Worm (Caenorhabditis elegans) whole organism, mixed stage, embryonic: Measurements from ENCODE around the gene srx-26.

Experiments used
- M03D4.4 ChIP-seq: sonication (generic microtip); optimal IDR thresholded peaks from 2 replicates; lab custom pipeline; 2017; ENCODE audit warnings: mild to moderate bottlenecking, missing genetic modification characterization, missing compliant biosample characterization
- bed-3 ChIP-seq: fragments of 200-800 bp; sonication (Bioruptor generic); optimal IDR thresholded peaks from 3 replicates; lab custom pipeline; 2018; ENCODE audit warnings: mild to moderate bottlenecking, missing genetic modification characterization, moderate library complexity, missing compliant biosample characterization
- ceh-39 ChIP-seq: fragments of 150-350 bp; optimal IDR thresholded peaks from 2 replicates; lab custom pipeline; 2014; ENCODE audit warnings: missing biosample characterization, missing genetic modification characterization
- ceh-43 ChIP-seq: fragments of 200-800 bp; sonication (Bioruptor generic); optimal IDR thresholded peaks from 2 replicates; lab custom pipeline; 2018; ENCODE audit warnings: mild to moderate bottlenecking, missing genetic modification characterization, moderate library complexity, missing compliant biosample characterization
- ces-1 ChIP-seq: fragments of 150-350 bp; optimal IDR thresholded peaks from 2 replicates; lab custom pipeline; 2014; ENCODE audit warnings: missing biosample characterization, missing genetic modification reagents, missing genetic modification characterization
- cnd-1 ChIP-seq: fragments of 200-800 bp; sonication (Bioruptor generic); optimal IDR thresholded peaks from 2 replicates; lab custom pipeline; 2018; ENCODE audit warnings: mild to moderate bottlenecking, missing genetic modification characterization, missing compliant biosample characterization
- drap-1 ChIP-seq: fragments of 200-800 bp; sonication (Bioruptor generic); optimal IDR thresholded peaks from 3 replicates; lab custom pipeline; 2018; ENCODE audit warnings: mild to moderate bottlenecking, missing genetic modification characterization, missing compliant biosample characterization
- elt-1 ChIP-seq: sonication (generic microtip); optimal IDR thresholded peaks from 2 replicates; lab custom pipeline; 2017; ENCODE audit warnings: missing genetic modification characterization, mild to moderate bottlenecking, missing compliant biosample characterization, antibody characterized with exemption, moderate library complexity, borderline replicate concordance; ENCODE audit not compliant: insufficient read depth
- flh-1 ChIP-seq: fragments of 200-800 bp; sonication (Bioruptor generic); optimal IDR thresholded peaks from 2 replicates; lab custom pipeline; 2018; ENCODE audit warnings: mild to moderate bottlenecking, missing genetic modification characterization, moderate library complexity, missing compliant biosample characterization
- ham-2 ChIP-seq: fragments of 200-800 bp; sonication (Bioruptor generic); optimal IDR thresholded peaks from 2 replicates; lab custom pipeline; 2018; ENCODE audit warnings: mild to moderate bottlenecking, missing genetic modification characterization, missing compliant biosample characterization
- hlh-1 ChIP-seq: fragments of 150-350 bp; optimal IDR thresholded peaks from 2 replicates; lab custom pipeline; 2014; ENCODE audit warnings: missing biosample characterization, missing genetic modification reagents, missing genetic modification characterization
- lsy-2 ChIP-seq: fragments of 150-350 bp; optimal IDR thresholded peaks from 2 replicates; lab custom pipeline; 2014; ENCODE audit warnings: missing biosample characterization, missing genetic modification characterization
- mab-5 ChIP-seq: fragments of 150-350 bp; optimal IDR thresholded peaks from 2 replicates; lab custom pipeline; 2014; ENCODE audit warnings: missing biosample characterization, missing genetic modification characterization
- mep-1 ChIP-seq: fragments of 150-350 bp; optimal IDR thresholded peaks from 2 replicates; lab custom pipeline; 2017; ENCODE audit warnings: missing biosample characterization, missing genetic modification reagents, missing genetic modification characterization, inconsistent platforms
- mls-2 ChIP-seq: sonication (generic microtip); optimal IDR thresholded peaks from 2 replicates; lab custom pipeline; 2016; ENCODE audit warnings: mild to moderate bottlenecking, missing genetic modification characterization, moderate library complexity, missing compliant biosample characterization
- nhr-2 ChIP-seq: fragments of 150-350 bp; optimal IDR thresholded peaks from 2 replicates; lab custom pipeline; 2014; ENCODE audit warnings: missing biosample characterization, missing genetic modification characterization
- nhr-237 ChIP-seq: fragments of 150-350 bp; optimal IDR thresholded peaks from 2 replicates; lab custom pipeline; 2014; ENCODE audit warnings: missing biosample characterization, missing genetic modification characterization
- nhr-28 ChIP-seq: fragments of 150-350 bp; optimal IDR thresholded peaks from 2 replicates; lab custom pipeline; 2014; ENCODE audit warnings: missing biosample characterization, missing genetic modification characterization
- nhr-76 ChIP-seq: sonication (generic microtip); optimal IDR thresholded peaks from 2 replicates; lab custom pipeline; 2017; ENCODE audit warnings: missing biosample characterization, missing genetic modification characterization
- sem-2 ChIP-seq: fragments of 200-800 bp; sonication (Bioruptor generic); optimal IDR thresholded peaks from 2 replicates; lab custom pipeline; 2018; ENCODE audit warnings: mild to moderate bottlenecking, missing genetic modification characterization, missing compliant biosample characterization
- snpc-4 ChIP-seq: fragments of 150-350 bp; optimal IDR thresholded peaks from 2 replicates; lab custom pipeline; 2014; ENCODE audit warnings: missing biosample characterization, missing genetic modification characterization
- sptf-1 ChIP-seq: sonication (generic microtip); optimal IDR thresholded peaks from 2 replicates; lab custom pipeline; 2017; ENCODE audit warnings: mild to moderate bottlenecking, missing genetic modification characterization, moderate library complexity, missing compliant biosample characterization
- tbx-8 ChIP-seq: fragments of 200-800 bp; sonication (Bioruptor generic); optimal IDR thresholded peaks from 2 replicates; lab custom pipeline; 2018; ENCODE audit warnings: mild to moderate bottlenecking, missing genetic modification characterization, moderate library complexity, missing compliant biosample characterization
- unc-120 ChIP-seq: sonication (generic microtip); optimal IDR thresholded peaks from 2 replicates; lab custom pipeline; 2017; ENCODE audit warnings: missing genetic modification characterization, missing compliant biosample characterization; ENCODE audit not compliant: poor library complexity, severe bottlenecking
- unc-39 ChIP-seq: fragments of 150-350 bp; optimal IDR thresholded peaks from 2 replicates; lab custom pipeline; 2014; ENCODE audit warnings: missing biosample characterization, missing genetic modification characterization
- zip-8 ChIP-seq: fragments of 150-350 bp; optimal IDR thresholded peaks from 2 replicates; lab custom pipeline; 2014; ENCODE audit warnings: missing biosample characterization, missing genetic modification characterization
- ztf-11 ChIP-seq: fragments of 150-350 bp; optimal IDR thresholded peaks from 2 replicates; lab custom pipeline; 2014; ENCODE audit warnings: missing biosample characterization, missing genetic modification characterization

Gene srx-26

DNA sequence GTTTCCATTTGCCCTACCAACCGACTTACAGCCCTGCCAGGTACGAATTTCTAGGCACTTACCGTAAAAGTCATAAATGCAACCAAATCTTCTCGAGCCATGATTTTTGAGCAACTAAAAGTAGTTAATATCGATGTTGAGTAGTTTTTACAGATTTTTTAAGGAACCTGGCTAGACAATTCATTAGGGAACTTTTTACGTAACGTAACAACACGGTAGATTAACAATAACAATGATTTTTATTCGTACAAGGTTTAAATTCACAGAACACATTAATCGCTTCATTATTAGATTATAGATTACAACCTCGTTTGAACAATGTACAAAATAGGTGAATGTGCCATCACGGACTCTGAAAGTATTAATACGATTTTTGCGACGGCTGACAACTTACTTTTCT is at the start of gene srx-26:
Gene srx-26 (minus strand): TSS at position 101 of the 400 bp plus-strand sequence.
- TF ChIP-seq unc-39 (tag; lab: Kevin White, UChicago) (no peak), mls-2 (tag; lab: Kevin White, UChicago) (no peak), nhr-237 (tag; lab: Kevin White, UChicago) (no peak)

DNA sequence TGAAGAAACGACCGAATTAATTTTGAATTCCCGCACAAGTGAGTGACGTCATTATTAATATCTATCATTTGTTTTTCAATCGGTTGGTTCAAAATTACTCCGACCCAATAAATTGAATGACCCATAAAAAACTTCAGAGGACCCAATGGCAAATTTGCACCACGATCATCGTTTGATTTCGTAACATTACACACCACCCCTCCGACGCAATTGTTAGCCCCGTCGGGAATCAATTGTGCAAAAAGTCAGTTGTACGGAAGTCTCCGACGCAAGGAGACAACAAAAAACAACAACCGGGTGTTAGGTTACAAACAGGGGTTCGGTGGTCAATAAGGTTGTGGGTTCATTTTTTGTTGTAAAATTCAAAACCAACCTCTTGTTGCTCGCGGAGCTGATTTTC is 49.0 kb upstream of the srx-26 start:
- peak; percentile 48 for TF ChIP-seq hlh-1 (tag; lab: Kevin White, UChicago)
- peak; percentile 13 for TF ChIP-seq zip-8 (tag; lab: Kevin White, UChicago)
- TF ChIP-seq flh-1 (GFP tag; lab: Kevin White, UChicago): no peak
- TF ChIP-seq nhr-28 (tag; lab: Kevin White, UChicago): no peak

DNA sequence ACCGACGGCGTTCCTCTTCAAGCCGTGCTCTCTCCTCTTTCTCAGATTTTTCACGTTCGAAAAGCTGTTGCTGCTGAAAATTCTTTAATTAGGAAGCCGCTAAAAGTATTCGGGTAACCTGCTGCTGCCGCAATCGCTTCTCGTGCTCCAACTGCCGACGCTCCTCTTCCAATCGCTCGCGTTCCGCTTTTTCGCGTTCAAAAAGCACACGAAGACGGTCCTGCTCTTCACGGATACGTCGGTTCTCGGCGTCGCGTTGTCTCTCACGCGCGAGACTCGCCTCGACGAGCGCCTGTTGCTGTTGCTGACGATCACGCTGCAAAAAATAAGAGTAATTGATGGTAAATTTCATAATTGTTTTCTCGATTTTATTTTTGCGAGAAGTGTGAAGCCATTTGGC is 47.8 kb upstream of the srx-26 start:
- no peak for TF ChIP-seq snpc-4 (tag; lab: Kevin White, UChicago)
- no peak for TF ChIP-seq mep-1 (tag; lab: Kevin White, UChicago)
- no peak for TF ChIP-seq nhr-76 (tag; lab: Kevin White, UChicago)
- TF ChIP-seq mab-5 (tag; lab: Kevin White, UChicago): no peak
- no peak for TF ChIP-seq bed-3 (GFP tag; lab: Kevin White, UChicago)
- TF ChIP-seq ham-2 (GFP tag; lab: Kevin White, UChicago): no peak
- no peak for TF ChIP-seq elt-1 (tag; lab: Kevin White, UChicago)
- TF ChIP-seq, all 35 proteins: peak for 0

DNA sequence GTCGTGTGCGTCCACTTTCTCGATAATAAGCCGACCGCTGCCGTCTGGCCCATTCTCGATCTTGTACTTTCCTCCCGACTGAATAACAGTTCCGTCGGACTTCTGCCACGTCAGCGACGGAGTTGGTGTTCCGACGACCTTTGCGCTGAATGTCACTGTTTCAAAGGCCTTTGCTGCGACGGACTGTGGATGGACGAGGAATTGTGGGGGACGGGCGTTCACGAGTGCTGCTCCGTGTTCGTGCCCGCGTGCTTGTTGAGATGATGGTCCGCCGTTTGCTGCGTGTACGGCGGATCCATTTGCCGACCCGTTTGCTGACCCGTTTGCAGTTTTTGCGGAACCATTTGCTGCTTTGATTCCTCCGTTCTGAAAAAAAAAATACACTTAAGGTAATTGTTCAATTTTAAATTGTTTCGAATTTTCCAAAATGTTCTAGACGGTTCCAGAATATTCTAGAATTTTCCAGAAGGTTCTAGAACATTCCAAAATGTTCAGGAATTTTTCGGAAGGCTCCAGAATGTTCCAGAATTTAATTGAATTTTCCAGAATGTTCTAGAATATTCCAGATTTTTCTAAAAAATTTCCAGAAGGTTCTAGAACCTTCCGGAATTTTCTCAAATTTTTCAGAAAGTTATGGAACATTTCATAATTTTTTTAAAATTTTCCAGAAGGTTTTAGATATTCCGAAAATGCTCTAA is 46.4 kb upstream of the srx-26 start:
- no peak for TF ChIP-seq lsy-2
- no peak for TF ChIP-seq sptf-1 (tag; lab: Kevin White, UChicago)
- no peak for TF ChIP-seq M03D4.4 (tag; lab: Kevin White, UChicago)
- no peak for TF ChIP-seq ztf-11 (tag; lab: Kevin White, UChicago)
- no peak for TF ChIP-seq nhr-237 (tag; lab: Kevin White, UChicago)
- no peak for TF ChIP-seq mls-2 (tag; lab: Kevin White, UChicago)
- no peak for TF ChIP-seq mep-1 (tag; lab: Kevin White, UChicago)
- TF ChIP-seq unc-120 (tag; lab: Kevin White, UChicago): no peak
- no peak for TF ChIP-seq tbx-8 (GFP tag; lab: Kevin White, UChicago)

DNA sequence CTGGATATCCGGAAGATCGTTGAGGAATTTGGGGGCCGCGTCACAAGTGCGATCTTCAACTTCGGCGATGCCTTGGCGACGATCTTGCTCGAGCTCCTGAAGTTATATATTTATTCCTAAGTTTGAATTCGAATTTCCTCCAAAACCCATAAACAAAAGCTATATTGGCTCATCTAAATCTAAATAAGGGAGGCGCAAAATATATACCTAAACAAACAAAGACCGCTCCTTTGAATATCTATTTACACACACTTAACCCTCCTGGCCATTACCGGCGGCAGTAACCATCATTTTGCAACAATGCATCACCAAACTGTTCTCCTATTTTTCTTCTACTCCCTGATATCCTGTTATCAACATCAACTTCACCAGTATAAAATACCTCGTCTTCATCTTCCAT is 43.1 kb upstream of the srx-26 start, which contains the start of gene F54E2.2:
Gene F54E2.2 (plus strand): TSS at position 301 of the 400 bp plus-strand sequence.
- TF ChIP-seq mep-1 (tag; lab: Kevin White, UChicago): no peak
- no peak for TF ChIP-seq nhr-76 (tag; lab: Kevin White, UChicago)
- no peak for TF ChIP-seq ces-1 (GFP tag; lab: Kevin White, UChicago)
- no peak for TF ChIP-seq tbx-8 (GFP tag; lab: Kevin White, UChicago)
- TF ChIP-seq snpc-4 (tag; lab: Kevin White, UChicago): no peak
- no peak for TF ChIP-seq ztf-11 (tag; lab: Kevin White, UChicago)
- TF ChIP-seq ceh-43 (GFP tag; lab: Kevin White, UChicago): no peak
- no peak for TF ChIP-seq mab-5 (tag; lab: Kevin White, UChicago)
- TF ChIP-seq sem-2 (GFP tag; lab: Kevin White, UChicago): no peak
- TF ChIP-seq unc-120 (tag; lab: Kevin White, UChicago): no peak
- no peak for TF ChIP-seq ceh-39 (tag; lab: Kevin White, UChicago)
- no peak for TF ChIP-seq sptf-1 (tag; lab: Kevin White, UChicago)
- TF ChIP-seq nhr-2 (tag; lab: Kevin White, UChicago): no peak
- TF ChIP-seq cnd-1 (tag; lab: Kevin White, UChicago): no peak
- no peak for TF ChIP-seq elt-1 (tag; lab: Kevin White, UChicago)
- TF ChIP-seq unc-39 (tag; lab: Kevin White, UChicago): no peak
- no peak for TF ChIP-seq zip-8 (tag; lab: Kevin White, UChicago)
- no peak for TF ChIP-seq bed-3 (GFP tag; lab: Kevin White, UChicago)

DNA sequence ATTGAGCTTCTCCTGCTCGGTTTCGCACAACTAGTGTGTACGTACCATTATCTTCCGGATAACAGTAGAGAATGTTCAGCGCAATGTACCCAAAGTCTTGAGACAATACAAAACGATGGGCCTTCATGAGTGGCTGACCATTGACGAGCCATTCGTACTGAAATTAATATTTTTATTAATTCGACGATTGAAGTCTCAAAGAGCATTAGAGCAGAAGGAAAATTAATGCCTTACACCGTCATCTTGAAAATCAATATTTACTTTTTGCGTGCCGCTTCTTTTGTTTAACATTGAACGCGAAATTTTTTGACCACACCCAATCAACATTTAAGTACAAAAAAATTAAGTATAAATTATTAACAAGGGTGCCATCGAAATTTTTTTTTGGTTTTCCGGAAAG is 40.1 kb upstream of the srx-26 start:
- no peak for TF ChIP-seq drap-1
- TF ChIP-seq zip-8 (tag; lab: Kevin White, UChicago): no peak
- no peak for TF ChIP-seq hlh-1 (tag; lab: Kevin White, UChicago)
- TF ChIP-seq, all 35 proteins: peak for 0
